Worm (Caenorhabditis elegans) whole organism, L4/young adult: ENCODE data around the gene F52H2.5.

Source experiments
- W03F9.2 ChIP-seq: fragments of 150-350 bp; optimal IDR thresholded peaks from 2 replicates; lab custom pipeline; 2014; ENCODE audit warnings: missing biosample characterization, missing genetic modification characterization
- dao-5 ChIP-seq: sonication (generic microtip); optimal IDR thresholded peaks from 2 replicates; lab custom pipeline; 2016; ENCODE audit warnings: missing genotype, missing genetic modification characterization, moderate library complexity, missing compliant biosample characterization
- him-1 ChIP-seq: sonication (generic microtip); optimal IDR thresholded peaks from 2 replicates; lab custom pipeline; 2016; ENCODE audit warnings: missing genotype, missing genetic modification reagents, missing genetic modification characterization, missing compliant biosample characterization

Gene F52H2.5

ce11 chrX:2590023-2590422 is 30.1 kb upstream of the F52H2.5 start:
- TF ChIP-seq W03F9.2 (tag; lab: Kevin White, UChicago) = no peak
- TF ChIP-seq him-1 = no peak
- TF ChIP-seq dao-5 (tag; lab: Kevin White, UChicago) = no peak

- TF ChIP-seq him-1 (no peak), dao-5 (tag; lab: Kevin White, UChicago) (no peak), W03F9.2 (tag; lab: Kevin White, UChicago) (no peak)
Observed at ce11 chrX:2588012-2588411, 28.1 kb upstream of the F52H2.5 start.

- TF ChIP-seq dao-5 (tag; lab: Kevin White, UChicago) = no peak
- TF ChIP-seq him-1 = no peak
- no peak for TF ChIP-seq W03F9.2 (tag; lab: Kevin White, UChicago)
Observed at ce11 chrX:2585655-2586054, 25.8 kb upstream of the F52H2.5 start, which contains the start of gene H01M10.2. Gene H01M10.2 (minus strand): TSS chrX:2585755.

- no peak for TF ChIP-seq W03F9.2 (tag; lab: Kevin White, UChicago)
- no peak for TF ChIP-seq dao-5 (tag; lab: Kevin White, UChicago)
- TF ChIP-seq him-1 = no peak
Observed at ce11 chrX:2583135-2583683, 23.3 kb upstream of the F52H2.5 start.

- no peak for TF ChIP-seq dao-5 (tag; lab: Kevin White, UChicago)
Observed at ce11 chrX:2581828-2582589, 22.1 kb upstream of the F52H2.5 start.

- TF ChIP-seq him-1 = no peak
- no peak for TF ChIP-seq W03F9.2 (tag; lab: Kevin White, UChicago)
- no peak for TF ChIP-seq dao-5 (tag; lab: Kevin White, UChicago)
Observed at ce11 chrX:2580524-2580981, 20.7 kb upstream of the F52H2.5 start, which contains the start of gene H01M10.1. Gene H01M10.1 (minus strand): TSS chrX:2580574.

ce11 chrX:2577442-2577841 is 17.6 kb upstream of the F52H2.5 start, which contains the start of gene ttr-42:
Gene ttr-42 (plus strand): TSS chrX:2577742.
- TF ChIP-seq W03F9.2 (tag; lab: Kevin White, UChicago) = no peak
- TF ChIP-seq dao-5 (tag; lab: Kevin White, UChicago) = no peak
- no peak for TF ChIP-seq him-1

ce11 chrX:2572646-2573149 is 12.8 kb upstream of the F52H2.5 start, which contains the start of the genes ccd-5 and F52H2.1:
Gene ccd-5 (minus strand): TSS chrX:2572653.
Gene F52H2.1 (plus strand): TSS chrX:2573099.
- TF ChIP-seq him-1 (no peak), dao-5 (tag; lab: Kevin White, UChicago) (no peak), W03F9.2 (tag; lab: Kevin White, UChicago) (no peak)

ce11 chrX:2569040-2569439 is 9.2 kb upstream of the F52H2.5 start:
- TF ChIP-seq him-1 (no peak), dao-5 (tag; lab: Kevin White, UChicago) (no peak), W03F9.2 (tag; lab: Kevin White, UChicago) (no peak)

ce11 chrX:2567761-2568160 is 7.9 kb upstream of the F52H2.5 start:
- TF ChIP-seq W03F9.2 (tag; lab: Kevin White, UChicago) (no peak), him-1 (no peak), dao-5 (tag; lab: Kevin White, UChicago) (no peak)

- TF ChIP-seq him-1 = no peak
- TF ChIP-seq dao-5 (tag; lab: Kevin White, UChicago) = no peak
- TF ChIP-seq W03F9.2 (tag; lab: Kevin White, UChicago) = no peak
Observed at ce11 chrX:2565308-2565773, 5.5 kb upstream of the F52H2.5 start, which contains the start of gene F52H2.15. Gene F52H2.15 (plus strand): TSS chrX:2565358.

- TF ChIP-seq W03F9.2 (tag; lab: Kevin White, UChicago) (no peak), him-1 (no peak), dao-5 (tag; lab: Kevin White, UChicago) (no peak)
Observed at ce11 chrX:2564047-2564446, 4.2 kb upstream of the F52H2.5 start, which contains the start of gene dhcr-24. Gene dhcr-24 (minus strand): TSS chrX:2564147.

ce11 chrX:2559399-2559798 is 480 bp downstream of the F52H2.5 start:
- peak; percentile 7 for TF ChIP-seq him-1
- TF ChIP-seq dao-5 (tag; lab: Kevin White, UChicago) = no peak
- TF ChIP-seq W03F9.2 (tag; lab: Kevin White, UChicago) = no peak

- TF ChIP-seq him-1 (peak; percentile 88), dao-5 (tag; lab: Kevin White, UChicago) (peak; percentile 80), W03F9.2 (tag; lab: Kevin White, UChicago) (peak; percentile 62)
Observed at ce11 chrX:2553433-2553860, 6.4 kb downstream of the F52H2.5 start.
